Fruit fly (Drosophila melanogaster) whole organism, embryonic: Measurements from ENCODE around the gene CG43954.
A peak's percentile ranks its signal among the peaks of the same experiment; 100 is the strongest.

Experiments used
- ATbp ChIP-seq: fragments of 200-800 bp; sonication (Bioruptor generic); optimal IDR thresholded peaks from 2 replicates; lab custom pipeline; 2017; ENCODE audit warnings: missing biosample characterization, mild to moderate bottlenecking, missing genetic modification characterization, missing genetic modification reagents
- Antp ChIP-seq: fragments of 200-800 bp; sonication (Bioruptor generic); optimal IDR thresholded peaks from 3 replicates; lab custom pipeline; 2016; ENCODE audit warnings: missing biosample characterization, missing genetic modification characterization
- CG10462 ChIP-seq: fragments of 200-800 bp; sonication (Bioruptor generic); optimal IDR thresholded peaks from 2 replicates; lab custom pipeline; 2016; ENCODE audit warnings: missing biosample characterization, missing genetic modification characterization
- CG12769 ChIP-seq: fragments of 200-800 bp; sonication (Bioruptor generic); optimal IDR thresholded peaks from 2 replicates; lab custom pipeline; 2019; ENCODE audit warnings: missing biosample characterization, mild to moderate bottlenecking, missing genetic modification characterization, moderate library complexity
- CG12942 ChIP-seq: fragments of 200-800 bp; sonication (Bioruptor generic); optimal IDR thresholded peaks from 3 replicates; lab custom pipeline; 2016; ENCODE audit warnings: missing biosample characterization, missing genetic modification characterization
- CG14710 ChIP-seq: fragments of 200-800 bp; sonication (Bioruptor generic); optimal IDR thresholded peaks from 3 replicates; lab custom pipeline; 2019; ENCODE audit warnings: missing biosample characterization, mild to moderate bottlenecking, missing genetic modification characterization, moderate library complexity
- CG14860 ChIP-seq: fragments of 200-800 bp; sonication (Bioruptor generic); IDR thresholded peaks from 3 replicates; pipeline ENCODE4 v1.3.6; 2022; ENCODE audit warnings: missing biosample characterization, missing genetic modification characterization; ENCODE audit not compliant: partially characterized antibody
- CG14965 ChIP-seq: fragments of 200-800 bp; sonication (Bioruptor generic); optimal IDR thresholded peaks from 2 replicates; lab custom pipeline; 2016; ENCODE audit warnings: missing biosample characterization, missing genetic modification characterization, borderline replicate concordance
- CG15073 ChIP-seq: fragments of 200-800 bp; sonication (Bioruptor generic); optimal IDR thresholded peaks from 2 replicates; lab custom pipeline; 2016; ENCODE audit warnings: missing biosample characterization, missing genetic modification characterization
- CG15269 ChIP-seq: fragments of 200-800 bp; sonication (Bioruptor generic); optimal IDR thresholded peaks from 2 replicates; lab custom pipeline; 2018; ENCODE audit warnings: missing biosample characterization, mild to moderate bottlenecking, missing genetic modification characterization, moderate library complexity
- CG2202 ChIP-seq: fragments of 200-800 bp; sonication (Bioruptor generic); optimal IDR thresholded peaks from 2 replicates; lab custom pipeline; 2018; ENCODE audit warnings: missing biosample characterization, mild to moderate bottlenecking, missing genetic modification characterization
- CG31441 ChIP-seq: fragments of 200-800 bp; sonication (Bioruptor generic); IDR thresholded peaks from 2 replicates; pipeline ENCODE4 v1.3.6; 2022; ENCODE audit warnings: missing biosample characterization, missing genetic modification characterization
- CG5245 ChIP-seq: fragments of 200-800 bp; sonication (Bioruptor generic); optimal IDR thresholded peaks from 3 replicates; lab custom pipeline; 2016; ENCODE audit warnings: missing biosample characterization, missing genetic modification characterization
- CG6654 ChIP-seq: fragments of 200-800 bp; sonication (Bioruptor generic); optimal IDR thresholded peaks from 2 replicates; lab custom pipeline; 2017; ENCODE audit warnings: missing biosample characterization, mild to moderate bottlenecking, missing genetic modification characterization
- CG9727 ChIP-seq: fragments of 200-800 bp; sonication (Bioruptor generic); optimal IDR thresholded peaks from 3 replicates; lab custom pipeline; 2017; ENCODE audit warnings: missing biosample characterization, mild to moderate bottlenecking, missing genetic modification characterization
- CkIIα-i1 ChIP-seq: fragments of 200-800 bp; sonication (Bioruptor generic); IDR thresholded peaks from 2 replicates; pipeline ENCODE4 v1.3.6; 2022; ENCODE audit warnings: missing biosample characterization, missing genetic modification characterization
- CoRest ChIP-seq: fragments of 200-800 bp; sonication (Bioruptor generic); optimal IDR thresholded peaks from 3 replicates; lab custom pipeline; 2018; ENCODE audit warnings: missing biosample characterization, mild to moderate bottlenecking, missing genetic modification characterization, moderate library complexity
- D ChIP-seq, 2 experiments: fragments of 200-800 bp in 1 of 2; fragments of >200 bp in 1 of 2; sonication (Bioruptor generic) in 1 of 2; optimal IDR thresholded peaks; 2 replicates in 1 of 2; 3 replicates in 1 of 2; lab custom pipeline; 2017; ENCODE audit warnings: mild to moderate bottlenecking in 1 of 2, missing biosample characterization in 1 of 2, missing genetic modification characterization in 1 of 2, missing genetic modification reagents in 1 of 2
- Dip2 ChIP-seq: fragments of 200-800 bp; sonication (Bioruptor generic); IDR thresholded peaks from 2 replicates; pipeline ENCODE4 v1.3.6; 2022; ENCODE audit warnings: missing biosample characterization, missing genetic modification characterization
- Jarid2 ChIP-seq: fragments of 200-800 bp; sonication (Bioruptor generic); optimal IDR thresholded peaks from 3 replicates; lab custom pipeline; 2017; ENCODE audit warnings: mild to moderate bottlenecking, missing biosample characterization, missing genetic modification reagents, missing genetic modification characterization
- Myb ChIP-seq: fragments of 200-800 bp; sonication (Bioruptor generic); optimal IDR thresholded peaks from 2 replicates; lab custom pipeline; 2016; ENCODE audit warnings: missing biosample characterization, missing genetic modification characterization
- Ptx1 ChIP-seq: fragments of 200-800 bp; sonication (Bioruptor generic); IDR thresholded peaks from 2 replicates; pipeline ENCODE4 v1.3.6; 2022; ENCODE audit warnings: missing biosample characterization, missing genetic modification characterization
- Scr ChIP-seq: fragments of 200-800 bp; sonication (Bioruptor generic); IDR thresholded peaks from 2 replicates; pipeline ENCODE4 v1.3.6; 2022; ENCODE audit warnings: missing biosample characterization, missing genetic modification characterization; ENCODE audit not compliant: partially characterized antibody
- Six4 ChIP-seq: fragments of 200-800 bp; sonication (Bioruptor generic); optimal IDR thresholded peaks from 2 replicates; lab custom pipeline; 2016; ENCODE audit warnings: missing biosample characterization, missing genetic modification characterization
- Sox102F ChIP-seq: fragments of 200-800 bp; sonication (Bioruptor generic); optimal IDR thresholded peaks from 2 replicates; lab custom pipeline; 2018; ENCODE audit warnings: missing biosample characterization, mild to moderate bottlenecking, missing genetic modification characterization, moderate library complexity
- Xbp1 ChIP-seq: fragments of 200-800 bp; sonication (Bioruptor generic); optimal IDR thresholded peaks from 3 replicates; lab custom pipeline; 2016; ENCODE audit warnings: missing biosample characterization, mild to moderate bottlenecking, missing genetic modification characterization
- Xrp1 ChIP-seq: fragments of 200-800 bp; sonication (Bioruptor generic); IDR thresholded peaks from 2 replicates; pipeline ENCODE4 v1.3.6; 2022; ENCODE audit warnings: missing biosample characterization, missing genetic modification characterization
- YL-1 ChIP-seq: fragments of 200-800 bp; sonication (Bioruptor generic); optimal IDR thresholded peaks from 3 replicates; lab custom pipeline; 2017; ENCODE audit warnings: missing biosample characterization, mild to moderate bottlenecking, missing genetic modification characterization
- ap ChIP-seq: fragments of 200-800 bp; sonication (Bioruptor generic); IDR thresholded peaks from 2 replicates; pipeline ENCODE4 v1.3.6; 2022; ENCODE audit warnings: missing biosample characterization, missing genetic modification characterization
- bsh ChIP-seq, 2 experiments: fragments of 200-800 bp; sonication (Bioruptor generic); optimal IDR thresholded peaks; 2 replicates each; lab custom pipeline; 2017 to 2018; ENCODE audit warnings: mild to moderate bottlenecking in 2 of 2, missing biosample characterization in 2 of 2, missing genetic modification characterization in 2 of 2, moderate library complexity in 1 of 2
- chn ChIP-seq: fragments of 200-800 bp; sonication (Bioruptor generic); optimal IDR thresholded peaks from 2 replicates; lab custom pipeline; 2016; ENCODE audit warnings: missing biosample characterization, missing genetic modification characterization
- dmrt11E ChIP-seq: fragments of 200-800 bp; sonication (Bioruptor generic); optimal IDR thresholded peaks from 3 replicates; lab custom pipeline; 2018; ENCODE audit warnings: missing biosample characterization, mild to moderate bottlenecking, missing genetic modification characterization, moderate library complexity
- esg ChIP-seq: fragments of 200-800 bp; sonication (Bioruptor generic); conservative IDR thresholded peaks from 2 replicates; pipeline ENCODE4 v1.3.6; 2022; ENCODE audit warnings: missing biosample characterization, missing genetic modification characterization
- fd102C ChIP-seq: fragments of 200-800 bp; sonication (Bioruptor generic); optimal IDR thresholded peaks from 2 replicates; lab custom pipeline; 2018; ENCODE audit warnings: missing biosample characterization, mild to moderate bottlenecking, missing genetic modification characterization, moderate library complexity
- fd96Cb ChIP-seq: fragments of 200-800 bp; sonication (Bioruptor generic); optimal IDR thresholded peaks from 2 replicates; lab custom pipeline; 2018; ENCODE audit warnings: missing biosample characterization, mild to moderate bottlenecking, missing genetic modification characterization, moderate library complexity
- gfzf ChIP-seq: fragments of 200-800 bp; sonication (Bioruptor generic); optimal IDR thresholded peaks from 2 replicates; lab custom pipeline; 2016; ENCODE audit warnings: missing biosample characterization, mild to moderate bottlenecking, missing genetic modification characterization, moderate library complexity
- h ChIP-seq: fragments of >200 bp; optimal IDR thresholded peaks from 2 replicates; lab custom pipeline; 2017
- hbn ChIP-seq: fragments of 200-800 bp; sonication (Bioruptor generic); IDR thresholded peaks from 2 replicates; pipeline ENCODE4 v1.3.6; 2022; ENCODE audit warnings: missing biosample characterization, missing genetic modification characterization; ENCODE audit not compliant: partially characterized antibody
- hth ChIP-seq: fragments of >200 bp; optimal IDR thresholded peaks from 2 replicates; lab custom pipeline; 2017; ENCODE audit warnings: inconsistent platforms
- oc ChIP-seq: fragments of 200-800 bp; sonication (Bioruptor generic); optimal IDR thresholded peaks from 2 replicates; lab custom pipeline; 2018; ENCODE audit warnings: missing biosample characterization, mild to moderate bottlenecking, missing genetic modification characterization, moderate library complexity
- peb ChIP-seq: fragments of 200-800 bp; sonication (Bioruptor generic); IDR thresholded peaks from 2 replicates; pipeline ENCODE4 v1.3.6; 2022; ENCODE audit warnings: missing biosample characterization, missing genetic modification characterization
- pum ChIP-seq: fragments of 200-800 bp; sonication (Bioruptor generic); optimal IDR thresholded peaks from 2 replicates; lab custom pipeline; 2016; ENCODE audit warnings: missing biosample characterization, missing genetic modification characterization
- run ChIP-seq: fragments of 200-800 bp; sonication (Bioruptor generic); optimal IDR thresholded peaks from 3 replicates; lab custom pipeline; 2018; ENCODE audit warnings: missing biosample characterization, mild to moderate bottlenecking, missing genetic modification characterization
- schlank ChIP-seq: fragments of 200-800 bp; sonication (Bioruptor generic); optimal IDR thresholded peaks from 2 replicates; lab custom pipeline; 2018; ENCODE audit warnings: missing biosample characterization, mild to moderate bottlenecking, missing genetic modification characterization
- sens ChIP-seq: fragments of 200-800 bp; sonication (Bioruptor generic); peaks from one replicate; lab custom pipeline; 2016; ENCODE audit warnings: missing biosample characterization, missing genetic modification characterization
- stc ChIP-seq: fragments of 200-800 bp; sonication (Bioruptor generic); IDR thresholded peaks from 2 replicates; pipeline ENCODE4 v1.3.6; 2022; ENCODE audit warnings: missing biosample characterization, missing genetic modification characterization
- stwl ChIP-seq: fragments of 200-800 bp; sonication (Bioruptor generic); optimal IDR thresholded peaks from 3 replicates; lab custom pipeline; 2018; ENCODE audit warnings: missing biosample characterization, mild to moderate bottlenecking, missing genetic modification characterization, moderate library complexity
- tgo ChIP-seq: fragments of 200-800 bp; sonication (Bioruptor generic); IDR thresholded peaks from 3 replicates; pipeline ENCODE4 v1.3.6; 2022; ENCODE audit warnings: missing biosample characterization, missing genetic modification characterization
- trem ChIP-seq: fragments of 200-800 bp; optimal IDR thresholded peaks from 3 replicates; lab custom pipeline; 2019; ENCODE audit warnings: missing biosample characterization, mild to moderate bottlenecking, missing genetic modification characterization, moderate library complexity
- tx ChIP-seq: fragments of 200-800 bp; sonication (Bioruptor generic); optimal IDR thresholded peaks from 2 replicates; lab custom pipeline; 2016; ENCODE audit warnings: missing biosample characterization, missing genetic modification characterization
- yki ChIP-seq: fragments of >200 bp; optimal IDR thresholded peaks from 3 replicates; lab custom pipeline; 2018

The CG43954 gene

dm6 chr3L:16760274-16760673 is 48.8 kb upstream of the CG43954 start (continued):
- TF ChIP-seq chn (GFP tag; lab: Kevin White, UChicago) (peak; percentile 45), oc (tag; lab: Kevin White, UChicago) (peak; percentile 51), YL-1 (GFP tag; lab: Kevin White, UChicago) (no peak), ATbp (GFP tag; lab: Kevin White, UChicago) (peak; percentile 8), CG14965 (GFP tag; lab: Kevin White, UChicago) (no peak), yki (lab: Kevin White, UChicago) (no peak), pum (peak; percentile 31), gfzf (no peak), CG12942 (GFP tag; lab: Kevin White, UChicago) (peak; percentile 7), run (tag; lab: Kevin White, UChicago) (no peak), Jarid2 (GFP tag; lab: Kevin White, UChicago) (no peak), CG5245 (no peak), stc (GFP tag; lab: Robert Waterston, UW) (no peak), tx (GFP tag; lab: Kevin White, UChicago) (peak; percentile 3), ap (GFP tag; lab: Robert Waterston, UW) (no peak), hbn (GFP tag; lab: Robert Waterston, UW) (no peak), CG10462 (GFP tag; lab: Kevin White, UChicago) (no peak), h (lab: Kevin White, UChicago) (no peak), CG14860 (GFP tag; lab: Robert Waterston, UW) (no peak), peb (GFP tag; lab: Robert Waterston, UW) (no peak), fd102C (no peak), fd96Cb (tag; lab: Kevin White, UChicago) (peak; percentile 44), CG2202 (tag; lab: Kevin White, UChicago) (peak; percentile 33), CG14710 (tag; lab: Kevin White, UChicago) (peak; percentile 9), Sox102F (GFP tag; lab: Kevin White, UChicago) (peak; percentile 63), stwl (no peak), Ptx1 (GFP tag; lab: Robert Waterston, UW) (peak; percentile 43; the same call in 1 of the 2 replicates), CG12769 (tag; lab: Kevin White, UChicago) (peak; percentile 44), tgo (GFP tag; lab: Robert Waterston, UW) (no peak; the same call in 2 of the 3 replicates), schlank (tag; lab: Kevin White, UChicago) (no peak), CG9727 (GFP tag; lab: Kevin White, UChicago) (no peak), CG15073 (no peak), CoRest (tag; lab: Kevin White, UChicago) (peak; percentile 33), Myb (no peak), trem (tag; lab: Kevin White, UChicago) (peak; percentile 11), bsh (GFP tag; optimal IDR thresholded peaks at IDR 0.05; lab: Kevin White, UChicago) (peak in 1 of 2 experiments; percentile 81), CG15269 (tag; lab: Kevin White, UChicago) (peak; percentile 32), D (optimal IDR thresholded peaks at IDR 0.05; lab: Kevin White, UChicago) (no peak), D (GFP tag; optimal IDR thresholded peaks at IDR 0.05; lab: Kevin White, UChicago) (peak; percentile 42), Six4 (GFP tag; lab: Kevin White, UChicago) (no peak), CG6654 (GFP tag; lab: Kevin White, UChicago) (no peak), hth (no peak), Dip2 (GFP tag; lab: Robert Waterston, UW) (no peak), CG31441 (peak; percentile 55), Scr (GFP tag; lab: Robert Waterston, UW) (no peak), CkIIα-i1 (no peak), sens (GFP tag; lab: Kevin White, UChicago) (peak; percentile 92), esg (GFP tag; lab: Robert Waterston, UW) (peak; percentile 33; the same call in 1 of the 2 replicates), dmrt11E (peak; percentile 55), Xrp1 (GFP tag; lab: Robert Waterston, UW) (peak; percentile 47; the same call in 1 of the 2 replicates), Antp (GFP tag; lab: Kevin White, UChicago) (peak; percentile 25), Xbp1 (GFP tag; lab: Kevin White, UChicago) (peak; percentile 51)
